Fruit fly (Drosophila melanogaster) whole organism, embryonic: Measurements from ENCODE around the gene alphaKap4.
A peak's percentile ranks its signal among the peaks of the same experiment; 100 is the strongest.

Source experiments
- Asciz ChIP-seq: fragments of 200-800 bp; sonication (Bioruptor generic); optimal IDR thresholded peaks from 2 replicates; lab custom pipeline; 2017; ENCODE audit warnings: missing biosample characterization, mild to moderate bottlenecking, missing genetic modification characterization, missing genetic modification reagents
- B-H2 ChIP-seq: fragments of 200-800 bp; sonication (Bioruptor generic); optimal IDR thresholded peaks from 2 replicates; lab custom pipeline; 2018; ENCODE audit warnings: missing biosample characterization, mild to moderate bottlenecking, missing genetic modification characterization
- CG10147 ChIP-seq: fragments of 200-800 bp; sonication (Bioruptor generic); optimal IDR thresholded peaks from 2 replicates; lab custom pipeline; 2019; ENCODE audit warnings: missing biosample characterization, mild to moderate bottlenecking, missing genetic modification characterization, moderate library complexity
- CG12155 ChIP-seq: fragments of 200-800 bp; sonication (Bioruptor generic); optimal IDR thresholded peaks from 3 replicates; lab custom pipeline; 2016; ENCODE audit warnings: missing biosample characterization, missing genetic modification characterization
- CG13894 ChIP-seq: fragments of 200-800 bp; sonication (Bioruptor generic); optimal IDR thresholded peaks from 3 replicates; lab custom pipeline; 2018; ENCODE audit warnings: missing biosample characterization, mild to moderate bottlenecking, missing genetic modification characterization, moderate library complexity
- CG15479 ChIP-seq: fragments of 200-800 bp; sonication (Bioruptor generic); optimal IDR thresholded peaks from 3 replicates; lab custom pipeline; 2019; ENCODE audit warnings: missing biosample characterization, mild to moderate bottlenecking, missing genetic modification characterization, moderate library complexity
- CG17361 ChIP-seq: fragments of 200-800 bp; sonication (Bioruptor generic); IDR thresholded peaks from 3 replicates; pipeline ENCODE4 v1.3.6; 2022; ENCODE audit warnings: missing biosample characterization, missing genetic modification characterization
- CG2129 ChIP-seq: fragments of 200-800 bp; sonication (Bioruptor generic); IDR thresholded peaks from 2 replicates; pipeline ENCODE4 v1.3.6; 2022; ENCODE audit warnings: missing biosample characterization, missing genetic modification characterization; ENCODE audit not compliant: partially characterized antibody
- CG2875 ChIP-seq: fragments of 200-800 bp; sonication (Bioruptor generic); optimal IDR thresholded peaks from 2 replicates; lab custom pipeline; 2017; ENCODE audit warnings: missing biosample characterization, mild to moderate bottlenecking, missing genetic modification characterization, missing genetic modification reagents
- CG30403 ChIP-seq: fragments of 200-800 bp; sonication (Bioruptor generic); optimal IDR thresholded peaks from 3 replicates; lab custom pipeline; 2016; ENCODE audit warnings: missing biosample characterization, missing genetic modification characterization
- CG32532 ChIP-seq: fragments of 200-800 bp; sonication (Bioruptor generic); IDR thresholded peaks from 2 replicates; pipeline ENCODE4 v1.3.6; 2022; ENCODE audit warnings: missing biosample characterization, missing genetic modification characterization
- CG4730 ChIP-seq: fragments of 200-800 bp; sonication (Bioruptor generic); IDR thresholded peaks from 2 replicates; pipeline ENCODE4 v1.3.6; 2022; ENCODE audit warnings: missing biosample characterization, missing genetic modification characterization
- CG4820 ChIP-seq: fragments of 200-800 bp; sonication (Bioruptor generic); optimal IDR thresholded peaks from 3 replicates; lab custom pipeline; 2016; ENCODE audit warnings: missing biosample characterization, missing genetic modification characterization
- CG5180 ChIP-seq: fragments of 200-800 bp; sonication (Bioruptor generic); optimal IDR thresholded peaks from 3 replicates; lab custom pipeline; 2017; ENCODE audit warnings: missing biosample characterization, missing genetic modification characterization, mild to moderate bottlenecking, moderate library complexity, missing genetic modification reagents
- CG6854 ChIP-seq: fragments of 200-800 bp; sonication (Bioruptor generic); optimal IDR thresholded peaks from 3 replicates; lab custom pipeline; 2017; ENCODE audit warnings: missing biosample characterization, mild to moderate bottlenecking, missing genetic modification characterization
- CG9817 ChIP-seq: fragments of 200-800 bp; sonication (Bioruptor generic); optimal IDR thresholded peaks from 2 replicates; lab custom pipeline; 2018; ENCODE audit warnings: missing biosample characterization, mild to moderate bottlenecking, missing genetic modification characterization, moderate library complexity
- CTCF ChIP-seq: fragments of 200-800 bp; sonication (Bioruptor generic); optimal IDR thresholded peaks from 2 replicates; lab custom pipeline; 2017; ENCODE audit warnings: missing biosample characterization, mild to moderate bottlenecking, missing genetic modification characterization, moderate library complexity
- Doc2 ChIP-seq: fragments of 200-800 bp; sonication (Bioruptor generic); IDR thresholded peaks from 2 replicates; pipeline ENCODE4 v1.3.6; 2022; ENCODE audit warnings: missing biosample characterization, missing genetic modification characterization
- Doc3 ChIP-seq: fragments of 200-800 bp; sonication (Bioruptor generic); IDR thresholded peaks from 3 replicates; pipeline ENCODE4 v1.3.6; 2022; ENCODE audit warnings: missing biosample characterization, missing genetic modification characterization; ENCODE audit not compliant: partially characterized antibody
- Drgx ChIP-seq: fragments of 200-800 bp; sonication (Bioruptor generic); IDR thresholded peaks from 2 replicates; pipeline ENCODE4 v1.3.6; 2022; ENCODE audit warnings: missing biosample characterization, missing genetic modification characterization
- HHEX ChIP-seq: fragments of 200-800 bp; sonication (Bioruptor generic); optimal IDR thresholded peaks from 3 replicates; lab custom pipeline; 2017; ENCODE audit warnings: missing biosample characterization, mild to moderate bottlenecking, missing genetic modification characterization, missing genetic modification reagents
- HmgD ChIP-seq: fragments of 200-800 bp; sonication (Bioruptor generic); optimal IDR thresholded peaks from 3 replicates; lab custom pipeline; 2016; ENCODE audit warnings: missing biosample characterization, missing genetic modification characterization
- Hr39 ChIP-seq: fragments of >200 bp; optimal IDR thresholded peaks from 2 replicates; lab custom pipeline; 2017
- Lpt ChIP-seq: fragments of >200 bp; optimal IDR thresholded peaks from 2 replicates; lab custom pipeline; 2018; ENCODE audit warnings: missing biosample characterization, missing genetic modification characterization
- Myb ChIP-seq: fragments of 200-800 bp; sonication (Bioruptor generic); optimal IDR thresholded peaks from 2 replicates; lab custom pipeline; 2016; ENCODE audit warnings: missing biosample characterization, missing genetic modification characterization
- Six4 ChIP-seq: fragments of 200-800 bp; sonication (Bioruptor generic); optimal IDR thresholded peaks from 2 replicates; lab custom pipeline; 2016; ENCODE audit warnings: missing biosample characterization, missing genetic modification characterization
- Vsx1 ChIP-seq: fragments of 200-800 bp; sonication (Bioruptor generic); optimal IDR thresholded peaks from 2 replicates; lab custom pipeline; 2017; ENCODE audit warnings: missing biosample characterization, mild to moderate bottlenecking, missing genetic modification characterization, missing genetic modification reagents
- al ChIP-seq: fragments of 200-800 bp; sonication (Bioruptor generic); IDR thresholded peaks from 2 replicates; pipeline ENCODE4 v1.3.6; 2022; ENCODE audit warnings: missing biosample characterization, missing genetic modification characterization
- ash1 ChIP-seq: fragments of 200-800 bp; sonication (Bioruptor generic); optimal IDR thresholded peaks from 2 replicates; lab custom pipeline; 2018; ENCODE audit warnings: missing biosample characterization, mild to moderate bottlenecking, missing genetic modification characterization
- cas ChIP-seq: fragments of 200-800 bp; sonication (Bioruptor generic); IDR thresholded peaks from 2 replicates; pipeline ENCODE4 v1.3.6; 2022; ENCODE audit warnings: missing biosample characterization, missing genetic modification characterization
- chn ChIP-seq: fragments of 200-800 bp; sonication (Bioruptor generic); optimal IDR thresholded peaks from 2 replicates; lab custom pipeline; 2016; ENCODE audit warnings: missing biosample characterization, missing genetic modification characterization
- croc ChIP-seq: fragments of 200-800 bp; sonication (Bioruptor generic); conservative IDR thresholded peaks from 3 replicates; pipeline ENCODE4 v1.3.6; 2022; ENCODE audit warnings: missing biosample characterization, missing genetic modification characterization
- danr ChIP-seq: fragments of 200-800 bp; sonication (Bioruptor generic); IDR thresholded peaks from 2 replicates; pipeline ENCODE4 v1.3.6; 2022; ENCODE audit warnings: missing biosample characterization, missing genetic modification characterization
- dati ChIP-seq: fragments of 200-800 bp; sonication (Bioruptor generic); IDR thresholded peaks from 2 replicates; pipeline ENCODE4 v1.3.6; 2022; ENCODE audit warnings: missing biosample characterization, missing genetic modification characterization
- ewg ChIP-seq: fragments of 200-800 bp; sonication (Bioruptor generic); optimal IDR thresholded peaks from 3 replicates; lab custom pipeline; 2017; ENCODE audit warnings: mild to moderate bottlenecking, missing biosample characterization, missing genetic modification reagents, missing genetic modification characterization
- gro ChIP-seq: fragments of 200-800 bp; sonication (Bioruptor generic); optimal IDR thresholded peaks from 2 replicates; lab custom pipeline; 2016; ENCODE audit warnings: missing biosample characterization, missing genetic modification characterization
- jing ChIP-seq: fragments of 200-800 bp; sonication (Bioruptor generic); optimal IDR thresholded peaks from 2 replicates; lab custom pipeline; 2018; ENCODE audit warnings: missing biosample characterization, mild to moderate bottlenecking, missing genetic modification characterization
- klu ChIP-seq: fragments of 200-800 bp; sonication (Bioruptor generic); IDR thresholded peaks from 2 replicates; pipeline ENCODE4 v1.3.6; 2022; ENCODE audit warnings: missing biosample characterization, missing genetic modification characterization
- lbe ChIP-seq: fragments of 200-800 bp; sonication (Bioruptor generic); optimal IDR thresholded peaks from 2 replicates; lab custom pipeline; 2016; ENCODE audit warnings: missing biosample characterization, mild to moderate bottlenecking, missing genetic modification characterization
- lmd ChIP-seq: fragments of 200-800 bp; sonication (Bioruptor generic); IDR thresholded peaks from 2 replicates; pipeline ENCODE4 v1.3.6; 2022; ENCODE audit warnings: missing biosample characterization, missing genetic modification characterization
- mld ChIP-seq: fragments of 200-800 bp; sonication (Bioruptor generic); IDR thresholded peaks from 3 replicates; pipeline ENCODE4 v1.3.6; 2022; ENCODE audit warnings: missing biosample characterization, missing genetic modification characterization; ENCODE audit not compliant: partially characterized antibody
- nerfin-1 ChIP-seq: fragments of 200-800 bp; sonication (Bioruptor generic); optimal IDR thresholded peaks from 3 replicates; lab custom pipeline; 2019; ENCODE audit warnings: missing biosample characterization, mild to moderate bottlenecking, missing genetic modification characterization, moderate library complexity
- pan ChIP-seq, 4 experiments: fragments of >200 bp in 3 of 4; fragments of 200-800 bp in 1 of 4; sonication (Bioruptor generic) in 1 of 4; optimal IDR thresholded peaks in 3 of 4; IDR thresholded peaks in 1 of 4; 2 replicates each; pipeline versions ENCODE4 v1.3.6 to Lab custom; 2017 to 2022; ENCODE audit warnings: missing biosample characterization in 2 of 4, missing genetic modification characterization in 2 of 4, mixed read lengths in 1 of 4
- sima ChIP-seq: fragments of 200-800 bp; sonication (Bioruptor generic); optimal IDR thresholded peaks from 2 replicates; lab custom pipeline; 2016; ENCODE audit warnings: missing biosample characterization, missing genetic modification characterization
- sisA ChIP-seq: fragments of 200-800 bp; sonication (Bioruptor generic); IDR thresholded peaks from 2 replicates; pipeline ENCODE4 v1.3.6; 2022; ENCODE audit warnings: missing biosample characterization, missing genetic modification characterization
- slp2 ChIP-seq: fragments of 200-800 bp; sonication (Bioruptor generic); optimal IDR thresholded peaks from 2 replicates; lab custom pipeline; 2016; ENCODE audit warnings: missing biosample characterization, missing genetic modification characterization
- sqz ChIP-seq: fragments of 200-800 bp; sonication (Bioruptor generic); optimal IDR thresholded peaks from 3 replicates; lab custom pipeline; 2018; ENCODE audit warnings: missing biosample characterization, mild to moderate bottlenecking, missing genetic modification characterization
- stc ChIP-seq: fragments of 200-800 bp; sonication (Bioruptor generic); IDR thresholded peaks from 2 replicates; pipeline ENCODE4 v1.3.6; 2022; ENCODE audit warnings: missing biosample characterization, missing genetic modification characterization
- tin ChIP-seq: fragments of 200-800 bp; sonication (Bioruptor generic); optimal IDR thresholded peaks from 3 replicates; lab custom pipeline; 2016; ENCODE audit warnings: missing biosample characterization, missing genetic modification characterization
- tx ChIP-seq: fragments of 200-800 bp; sonication (Bioruptor generic); optimal IDR thresholded peaks from 2 replicates; lab custom pipeline; 2016; ENCODE audit warnings: missing biosample characterization, missing genetic modification characterization
- vnd ChIP-seq: fragments of 200-800 bp; sonication (Bioruptor generic); IDR thresholded peaks from 3 replicates; pipeline ENCODE4 v1.3.6; 2022; ENCODE audit warnings: missing biosample characterization, missing genetic modification characterization; ENCODE audit not compliant: partially characterized antibody
- wdn ChIP-seq: fragments of 200-800 bp; sonication (Bioruptor generic); IDR thresholded peaks from 2 replicates; pipeline ENCODE4 v1.3.6; 2022; ENCODE audit warnings: missing biosample characterization, missing genetic modification characterization
- z ChIP-seq: fragments of 200-800 bp; sonication (Bioruptor generic); IDR thresholded peaks from 3 replicates; pipeline ENCODE4 v1.3.6; 2022; ENCODE audit warnings: missing biosample characterization, missing genetic modification characterization

Gene alphaKap4

DNA sequence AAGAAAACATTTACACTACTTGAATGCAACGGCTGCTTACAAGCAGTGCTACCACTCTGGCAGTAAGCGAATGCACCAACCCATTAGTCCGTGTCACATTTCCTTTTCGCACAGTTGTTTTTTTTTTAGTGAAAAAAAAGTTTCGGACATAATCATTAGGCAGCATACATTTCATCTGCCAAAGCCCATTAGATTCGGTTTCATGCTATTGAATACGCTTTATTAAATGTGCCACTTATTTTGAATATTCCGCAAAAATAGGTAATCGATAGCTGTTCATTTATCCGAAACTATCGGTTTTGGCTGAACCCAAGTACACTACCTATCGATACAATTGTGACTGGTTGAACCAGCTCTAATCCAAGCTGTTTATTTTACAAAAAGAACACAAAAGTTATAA lies 44.0 kb upstream of the alphaKap4 start, which contains the start of gene tant (continued):
- TF ChIP-seq gro (GFP tag; lab: Kevin White, UChicago) (no peak), Asciz (GFP tag; lab: Kevin White, UChicago) (no peak), dati (GFP tag; lab: Robert Waterston, UW) (no peak), stc (GFP tag; lab: Robert Waterston, UW) (no peak), CG6854 (GFP tag; lab: Kevin White, UChicago) (no peak), CG4730 (GFP tag; lab: Robert Waterston, UW) (no peak), nerfin-1 (tag; lab: Kevin White, UChicago) (no peak), danr (GFP tag; lab: Robert Waterston, UW) (no peak), jing (GFP tag; lab: Kevin White, UChicago) (no peak), sqz (GFP tag; lab: Kevin White, UChicago) (no peak), CG5180 (GFP tag; lab: Kevin White, UChicago) (no peak), ewg (GFP tag; lab: Kevin White, UChicago) (peak; percentile 7), klu (GFP tag; lab: Robert Waterston, UW) (no peak), slp2 (GFP tag; lab: Kevin White, UChicago) (no peak), CG15479 (GFP tag; lab: Kevin White, UChicago) (no peak), chn (GFP tag; lab: Kevin White, UChicago) (no peak), vnd (GFP tag; lab: Robert Waterston, UW) (peak; percentile 88), CG17361 (GFP tag; lab: Robert Waterston, UW) (peak; percentile 57; the same call in 2 of the 3 replicates), mld (GFP tag; lab: Robert Waterston, UW) (peak; percentile 79), Lpt (no peak), sima (GFP tag; lab: Kevin White, UChicago) (no peak), HmgD (GFP tag; lab: Kevin White, UChicago) (peak; percentile 84), CTCF (GFP tag; lab: Kevin White, UChicago) (peak; percentile 68), tx (GFP tag; lab: Kevin White, UChicago) (no peak), lmd (GFP tag; lab: Robert Waterston, UW) (no peak), Drgx (GFP tag; lab: Robert Waterston, UW) (no peak), CG2129 (GFP tag; lab: Robert Waterston, UW) (peak; percentile 84), Vsx1 (GFP tag; lab: Kevin White, UChicago) (no peak), wdn (GFP tag; lab: Robert Waterston, UW) (no peak), sisA (GFP tag; lab: Robert Waterston, UW) (no peak), croc (GFP tag; lab: Robert Waterston, UW) (no peak), tin (GFP tag; lab: Kevin White, UChicago) (no peak), CG4820 (GFP tag; lab: Kevin White, UChicago) (no peak), CG10147 (GFP tag; lab: Kevin White, UChicago) (no peak), CG2875 (GFP tag; lab: Kevin White, UChicago) (no peak), Doc3 (GFP tag; lab: Robert Waterston, UW) (peak; percentile 89), CG30403 (GFP tag; lab: Kevin White, UChicago) (peak; percentile 6), ash1 (GFP tag; lab: Kevin White, UChicago) (no peak), z (no peak), lbe (no peak), Myb (GFP tag; lab: Kevin White, UChicago) (peak; percentile 100), B-H2 (GFP tag; lab: Kevin White, UChicago) (no peak), CG13894 (tag; lab: Kevin White, UChicago) (no peak), CG9817 (tag; lab: Kevin White, UChicago) (no peak), cas (no peak), CG12155 (GFP tag; lab: Kevin White, UChicago) (no peak), Doc2 (no peak), Hr39 (lab: Kevin White, UChicago) (no peak), CG32532 (GFP tag; lab: Robert Waterston, UW) (no peak), al (GFP tag; lab: Robert Waterston, UW) (no peak), HHEX (GFP tag; lab: Kevin White, UChicago) (no peak), Six4 (no peak), pan (optimal IDR thresholded peaks at IDR 0.05; lab: Kevin White, UChicago) (no peak), pan (GFP tag; optimal IDR thresholded peaks at IDR 0.05 in 1 of 2, IDR thresholded peaks at IDR 0.05 in 1 of 2) (no peak)
